Worm (Caenorhabditis elegans) whole organism, midembryonic: Measurements from ENCODE around the gene srd-17.
"Not testable (repeated sequence)": the region's sequence is repeated elsewhere in the genome, so short reads cannot be mapped to it uniquely, and the experiment has no call there.

Experiments
- T22C8.4 ChIP-seq: fragments of 200-800 bp; sonication (Bioruptor generic); IDR thresholded peaks from 2 replicates; pipeline ENCODE4 v1.3.6; 2022; ENCODE audit warnings: missing genetic modification characterization, missing compliant biosample characterization
- cog-1 ChIP-seq: sonication (generic microtip); optimal IDR thresholded peaks from 2 replicates; lab custom pipeline; 2016; ENCODE audit warnings: missing genetic modification characterization, missing compliant biosample characterization
- flt-1 ChIP-seq: fragments of 200-800 bp; sonication (Bioruptor generic); IDR thresholded peaks from 2 replicates; pipeline ENCODE4 v1.3.6; 2022; ENCODE audit warnings: missing genetic modification characterization, missing compliant biosample characterization
- klf-2 ChIP-seq: fragments of 200-800 bp; sonication (Bioruptor generic); conservative IDR thresholded peaks from 2 replicates; pipeline ENCODE4 v1.3.6; 2022; ENCODE audit warnings: missing genetic modification reagents, missing genetic modification characterization, missing compliant biosample characterization
- med-1 ChIP-seq: sonication (generic microtip); optimal IDR thresholded peaks from 2 replicates; lab custom pipeline; 2017; ENCODE audit warnings: missing genetic modification characterization, mild to moderate bottlenecking, missing compliant biosample characterization, antibody characterized with exemption, missing genetic modification reagents; ENCODE audit not compliant: insufficient read depth
- ref-1 ChIP-seq: fragments of 200-800 bp; sonication (Bioruptor generic); conservative IDR thresholded peaks from 2 replicates; pipeline ENCODE4 v1.3.6; 2022; ENCODE audit warnings: missing genetic modification reagents, missing genetic modification characterization, missing compliant biosample characterization
- tab-1 ChIP-seq: fragments of 200-800 bp; sonication (Bioruptor generic); IDR thresholded peaks from 2 replicates; pipeline ENCODE4 v1.3.6; 2022; ENCODE audit warnings: missing genetic modification characterization, missing compliant biosample characterization
- ztf-23 ChIP-seq: fragments of 200-800 bp; sonication (Bioruptor generic); IDR thresholded peaks from 2 replicates; pipeline ENCODE4 v1.3.6; 2022; ENCODE audit warnings: missing genetic modification reagents, missing genetic modification characterization, missing compliant biosample characterization
- ztf-29 ChIP-seq: fragments of 200-800 bp; sonication (Bioruptor generic); IDR thresholded peaks from 2 replicates; pipeline ENCODE4 v1.3.6; 2022; ENCODE audit warnings: missing genetic modification reagents, missing genetic modification characterization, missing compliant biosample characterization

Gene srd-17

ce11 chrV:13459323-13459722 is 26.8 kb upstream of the srd-17 start, which contains the start of gene bath-39:
Gene bath-39, plus strand, starts transcription at chrV:13459459.
- TF ChIP-seq med-1 (no peak), klf-2 (no peak), ztf-29 (no peak), ztf-23 (GFP tag; lab: Robert Waterston, UW) (no peak), ref-1 (no peak), cog-1 (tag; lab: Kevin White, UChicago) (no peak), tab-1 (GFP tag; lab: Robert Waterston, UW) (no peak), flt-1 (GFP tag; lab: Robert Waterston, UW) (no peak), T22C8.4 (GFP tag; lab: Robert Waterston, UW) (no peak)

- TF ChIP-seq ztf-29: no peak
- no peak for TF ChIP-seq med-1
- no peak for TF ChIP-seq ref-1
- no peak for TF ChIP-seq klf-2
- no peak for TF ChIP-seq tab-1 (GFP tag; lab: Robert Waterston, UW)
- TF ChIP-seq cog-1 (tag; lab: Kevin White, UChicago): no peak
- no peak for TF ChIP-seq flt-1 (GFP tag; lab: Robert Waterston, UW)
- TF ChIP-seq ztf-23 (GFP tag; lab: Robert Waterston, UW): no peak
- no peak for TF ChIP-seq T22C8.4 (GFP tag; lab: Robert Waterston, UW)
These were observed 25.3 kb upstream of the srd-17 start, which contains the start of gene F25H9.2 for ce11 chrV:13457858-13458257. Gene F25H9.2, plus strand, starts transcription at chrV:13458083.

ce11 chrV:13455448-13455847 is 22.9 kb upstream of the srd-17 start, which contains the start of gene lurp-3:
Gene lurp-3, plus strand, starts transcription at chrV:13455748.
- TF ChIP-seq klf-2: no peak
- no peak for TF ChIP-seq flt-1 (GFP tag; lab: Robert Waterston, UW)
- TF ChIP-seq ztf-29: no peak
- no peak for TF ChIP-seq tab-1 (GFP tag; lab: Robert Waterston, UW)
- TF ChIP-seq T22C8.4 (GFP tag; lab: Robert Waterston, UW): no peak
- TF ChIP-seq med-1: no peak
- TF ChIP-seq cog-1 (tag; lab: Kevin White, UChicago): no peak
- TF ChIP-seq ztf-23 (GFP tag; lab: Robert Waterston, UW): no peak
- no peak for TF ChIP-seq ref-1

ce11 chrV:13453334-13453733 is 20.8 kb upstream of the srd-17 start, which contains the start of gene lurp-2:
Gene lurp-2, plus strand, starts transcription at chrV:13453634.
- no peak for TF ChIP-seq klf-2
- TF ChIP-seq flt-1 (GFP tag; lab: Robert Waterston, UW): no peak
- no peak for TF ChIP-seq ref-1
- no peak for TF ChIP-seq ztf-23 (GFP tag; lab: Robert Waterston, UW)
- no peak for TF ChIP-seq med-1
- no peak for TF ChIP-seq ztf-29
- no peak for TF ChIP-seq T22C8.4 (GFP tag; lab: Robert Waterston, UW)

ce11 chrV:13445229-13445949 is 12.9 kb upstream of the srd-17 start, which contains the start of gene Y2H9A.4:
Gene Y2H9A.4, plus strand, starts transcription at chrV:13445899.
- no peak for TF ChIP-seq klf-2
- no peak for TF ChIP-seq flt-1 (GFP tag; lab: Robert Waterston, UW)
- no peak for TF ChIP-seq cog-1 (tag; lab: Kevin White, UChicago)
- no peak for TF ChIP-seq ztf-29
- no peak for TF ChIP-seq T22C8.4 (GFP tag; lab: Robert Waterston, UW)
- TF ChIP-seq tab-1 (GFP tag; lab: Robert Waterston, UW): no peak
- TF ChIP-seq ztf-23 (GFP tag; lab: Robert Waterston, UW): no peak
- TF ChIP-seq ref-1: no peak
- no peak for TF ChIP-seq med-1

- not testable (repeated sequence) for TF ChIP-seq med-1; flt-1 (GFP tag; lab: Robert Waterston, UW); tab-1 (GFP tag; lab: Robert Waterston, UW)
These were observed 11.0 kb upstream of the srd-17 start, which contains the start of gene Y2H9A.6 for ce11 chrV:13443535-13443934. Gene Y2H9A.6, plus strand, starts transcription at chrV:13443835.

- TF ChIP-seq cog-1 (tag; lab: Kevin White, UChicago): no peak
- no peak for TF ChIP-seq ztf-23 (GFP tag; lab: Robert Waterston, UW)
- TF ChIP-seq klf-2: no peak
- TF ChIP-seq ref-1: no peak
- no peak for TF ChIP-seq ztf-29
- TF ChIP-seq med-1: no peak
- TF ChIP-seq flt-1 (GFP tag; lab: Robert Waterston, UW): no peak
- no peak for TF ChIP-seq T22C8.4 (GFP tag; lab: Robert Waterston, UW)
- no peak for TF ChIP-seq tab-1 (GFP tag; lab: Robert Waterston, UW)
These were observed 10.3 kb upstream of the srd-17 start for ce11 chrV:13442819-13443218.

- TF ChIP-seq ref-1: no peak
- no peak for TF ChIP-seq tab-1 (GFP tag; lab: Robert Waterston, UW)
- TF ChIP-seq med-1: no peak
- TF ChIP-seq ztf-23 (GFP tag; lab: Robert Waterston, UW): no peak
- TF ChIP-seq ztf-29: no peak
- TF ChIP-seq cog-1 (tag; lab: Kevin White, UChicago): no peak
- TF ChIP-seq flt-1 (GFP tag; lab: Robert Waterston, UW): no peak
- TF ChIP-seq T22C8.4 (GFP tag; lab: Robert Waterston, UW): no peak
These were observed 9.1 kb upstream of the srd-17 start, which contains the start of gene col-162 for ce11 chrV:13441661-13442060. Gene col-162, plus strand, starts transcription at chrV:13441961.

ce11 chrV:13437473-13438074 is 5.1 kb upstream of the srd-17 start, which contains the start of gene mes-4:
Gene mes-4, minus strand, starts transcription at chrV:13437545.
- TF ChIP-seq cog-1 (tag; lab: Kevin White, UChicago) (no peak), T22C8.4 (GFP tag; lab: Robert Waterston, UW) (no peak), tab-1 (GFP tag; lab: Robert Waterston, UW) (no peak), klf-2 (no peak), ztf-29 (no peak), med-1 (no peak), ztf-23 (GFP tag; lab: Robert Waterston, UW) (no peak), ref-1 (no peak), flt-1 (GFP tag; lab: Robert Waterston, UW) (no peak)
